Worm (Caenorhabditis elegans): Measurements from ENCODE around the gene F20D12.7.

F20D12.7 gene

ce11 chrIV:7983728-7984346, 45.1 kb upstream of the F20D12.7 start (continued):
- TF ChIP-seq nhr-47 (tag; optimal IDR thresholded peaks at IDR 0.05), result no peak
- no peak for TF ChIP-seq efl-3 (GFP tag; optimal IDR thresholded peaks at IDR 0.05)
- TF ChIP-seq aly-2 (tag; optimal IDR thresholded peaks at IDR 0.05), result peak; percentile 50

DNA sequence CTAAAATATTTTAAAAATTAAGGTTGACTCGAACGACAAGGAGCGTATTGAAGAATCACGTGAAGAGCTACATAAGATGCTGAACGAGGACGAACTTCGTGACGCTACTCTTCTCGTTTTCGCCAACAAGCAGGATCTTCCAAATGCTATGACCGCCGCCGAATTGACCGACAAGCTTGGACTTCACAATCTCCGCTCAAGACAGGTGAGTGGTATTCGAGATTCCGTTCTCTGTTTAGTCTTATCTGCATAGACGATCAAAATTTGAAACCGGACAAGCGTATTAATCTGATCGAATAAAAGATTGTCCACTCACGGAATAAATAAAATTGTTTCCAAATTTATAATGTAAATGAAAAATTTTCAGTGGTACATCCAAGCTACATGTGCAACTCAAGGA, 44.3 kb upstream of the F20D12.7 start:
- no peak for TF ChIP-seq snpc-4 (tag; optimal IDR thresholded peaks at IDR 0.05)
- TF ChIP-seq ceh-90 (tag; optimal IDR thresholded peaks at IDR 0.05), result no peak
- TF ChIP-seq nhr-85 (tag), result peak; percentile 78
- peak; percentile 17 for TF ChIP-seq lin-14 (GFP tag; optimal IDR thresholded peaks at IDR 0.05)

- peak; percentile 53 for TF ChIP-seq blmp-1 (tag; optimal IDR thresholded peaks at IDR 0.05)
- peak; percentile 42 for TF ChIP-seq xbp-1 (tag; optimal IDR thresholded peaks at IDR 0.05)
- TF ChIP-seq ceh-88 (GFP tag; IDR thresholded peaks at IDR 0.05), result no peak
- peak; percentile 27 for TF ChIP-seq snu-23 (GFP tag; optimal IDR thresholded peaks at IDR 0.05)
- TF ChIP-seq mdl-1 (tag; optimal IDR thresholded peaks at IDR 0.05), result peak in 1 of 2 experiments; percentile 57
- TF ChIP-seq dpl-1 (GFP tag; optimal IDR thresholded peaks at IDR 0.05), result peak in 2 of 3 experiments; percentile 11 to 42
- TF ChIP-seq elt-3 (tag; optimal IDR thresholded peaks at IDR 0.05), result peak in 1 of 6 experiments; percentile 3
- no peak for TF ChIP-seq ztf-11 (tag; optimal IDR thresholded peaks at IDR 0.05)
- no peak for TF ChIP-seq nhr-90 (tag; optimal IDR thresholded peaks at IDR 0.05; ENCODE audit: poor library complexity)
- TF ChIP-seq hpl-2 (GFP tag; optimal IDR thresholded peaks at IDR 0.05), result no peak
- TF ChIP-seq ceh-82 (tag; optimal IDR thresholded peaks at IDR 0.05), result peak in 1 of 3 experiments; percentile 25
- TF ChIP-seq nhr-19 (GFP tag; conservative IDR thresholded peaks at IDR 0.05), result no peak
- peak; percentile 20 for TF ChIP-seq nhr-71 (tag; optimal IDR thresholded peaks at IDR 0.05)
- TF ChIP-seq ces-1 (GFP tag; optimal IDR thresholded peaks at IDR 0.05), result no peak
- peak; percentile 1 for TF ChIP-seq nhr-47 (tag; optimal IDR thresholded peaks at IDR 0.05)
- no peak for TF ChIP-seq lin-15B (tag; optimal IDR thresholded peaks at IDR 0.05)
- no peak for TF ChIP-seq pax-3 (tag; optimal IDR thresholded peaks at IDR 0.05)
- TF ChIP-seq fkh-8 (tag; optimal IDR thresholded peaks at IDR 0.05), result no peak
- TF ChIP-seq snpc-4 (tag; optimal IDR thresholded peaks at IDR 0.05), result no peak
- peak; percentile 36 to 51 for TF ChIP-seq lin-35 (GFP tag; optimal IDR thresholded peaks at IDR 0.05)
- peak; percentile 27 to 32 for TF ChIP-seq efl-1 (optimal IDR thresholded peaks at IDR 0.05)
- peak; percentile 32 to 37 for TF ChIP-seq efl-1 (GFP tag; optimal IDR thresholded peaks at IDR 0.05 in 1 of 2)
- peak; percentile 35 for TF ChIP-seq lin-14 (GFP tag; optimal IDR thresholded peaks at IDR 0.05)
- no peak for TF ChIP-seq zip-4 (GFP tag; optimal IDR thresholded peaks at IDR 0.05)
- peak; percentile 34 to 55 for TF ChIP-seq lsy-2 (tag; optimal IDR thresholded peaks at IDR 0.05)
These were observed 43.4 kb upstream of the F20D12.7 start, which contains the start of gene arf-5 for ce11 chrIV:7982024-7982576. arf-5 (plus strand) TSS chrIV:7982526.

ce11 chrIV:7979588-7979987, 40.9 kb upstream of the F20D12.7 start, which contains the start of gene unc-24:
unc-24 (plus strand) TSS chrIV:7979870.
- no peak for TF ChIP-seq ceh-90 (tag; optimal IDR thresholded peaks at IDR 0.05)
- TF ChIP-seq pag-3 (tag; optimal IDR thresholded peaks at IDR 0.05; ENCODE audit: borderline replicate concordance, insufficient read depth), result no peak
- TF ChIP-seq nhr-90 (tag; optimal IDR thresholded peaks at IDR 0.05; ENCODE audit: poor library complexity), result no peak
- TF ChIP-seq fkh-8 (tag; optimal IDR thresholded peaks at IDR 0.05), result no peak
- TF ChIP-seq ceh-82 (tag; optimal IDR thresholded peaks at IDR 0.05), result peak in 1 of 3 experiments; percentile 59
- peak; percentile 39 for TF ChIP-seq unc-86 (tag; optimal IDR thresholded peaks at IDR 0.05)
- no peak for TF ChIP-seq nhr-77 (tag; optimal IDR thresholded peaks at IDR 0.05)
- peak in 1 of 2 experiments; percentile 20 for TF ChIP-seq efl-1 (optimal IDR thresholded peaks at IDR 0.05)
- no peak for TF ChIP-seq efl-1 (GFP tag; optimal IDR thresholded peaks at IDR 0.05 in 1 of 2)
- peak in 1 of 3 experiments; percentile 12 for TF ChIP-seq dpl-1 (GFP tag; optimal IDR thresholded peaks at IDR 0.05)
- no peak for TF ChIP-seq hpl-2 (GFP tag; optimal IDR thresholded peaks at IDR 0.05)
- no peak for TF ChIP-seq nhr-71 (tag; optimal IDR thresholded peaks at IDR 0.05)
- TF ChIP-seq lin-14 (GFP tag; optimal IDR thresholded peaks at IDR 0.05), result peak; percentile 80
- peak; percentile 39 for TF ChIP-seq dsc-1 (tag; optimal IDR thresholded peaks at IDR 0.05)
- no peak for TF ChIP-seq grh-1 (GFP tag; IDR thresholded peaks at IDR 0.05)

Measured in whole organism, L1 larva.